Fruit fly (Drosophila melanogaster) whole organism, prepupa: ENCODE results near the gene CG31465.

Source experiments
- CG16779 ChIP-seq: fragments of 200-800 bp; sonication (Bioruptor generic); optimal IDR thresholded peaks from 3 replicates; lab custom pipeline; 2017; ENCODE audit warnings: missing biosample characterization, mild to moderate bottlenecking, missing genetic modification characterization
- CG32006 ChIP-seq: fragments of 200-800 bp; sonication (Bioruptor generic); optimal IDR thresholded peaks from 3 replicates; lab custom pipeline; 2017; ENCODE audit warnings: missing biosample characterization, mild to moderate bottlenecking, missing genetic modification characterization
- CG4318 ChIP-seq: fragments of 200-800 bp; sonication (Bioruptor generic); optimal IDR thresholded peaks from 3 replicates; lab custom pipeline; 2017; ENCODE audit warnings: missing biosample characterization, mild to moderate bottlenecking, missing genetic modification characterization
- CG6854 ChIP-seq: fragments of 200-800 bp; sonication (Bioruptor generic); optimal IDR thresholded peaks from 2 replicates; lab custom pipeline; 2017; ENCODE audit warnings: missing biosample characterization, mild to moderate bottlenecking, missing genetic modification characterization
- CG8319 ChIP-seq: fragments of 200-800 bp; sonication (Bioruptor generic); optimal IDR thresholded peaks from 3 replicates; lab custom pipeline; 2016; ENCODE audit warnings: missing biosample characterization, missing genetic modification characterization
- CG8632 ChIP-seq: fragments of 200-800 bp; sonication (Bioruptor generic); optimal IDR thresholded peaks from 3 replicates; lab custom pipeline; 2016; ENCODE audit warnings: missing biosample characterization, missing genetic modification characterization
- Ets96B ChIP-seq: fragments of 200-800 bp; optimal IDR thresholded peaks from 2 replicates; lab custom pipeline; 2019; ENCODE audit warnings: missing biosample characterization, mild to moderate bottlenecking, missing genetic modification characterization, moderate library complexity
- Hr39 ChIP-seq: fragments of 200-800 bp; sonication (Bioruptor generic); optimal IDR thresholded peaks from 2 replicates; lab custom pipeline; 2016; ENCODE audit warnings: missing biosample characterization, missing genetic modification characterization
- Hr4 ChIP-seq: fragments of 200-800 bp; sonication (Bioruptor generic); optimal IDR thresholded peaks from 3 replicates; lab custom pipeline; 2016; ENCODE audit warnings: missing biosample characterization, missing genetic modification characterization
- fd59A ChIP-seq: fragments of 200-800 bp; sonication (Bioruptor generic); optimal IDR thresholded peaks from 2 replicates; lab custom pipeline; 2017; ENCODE audit warnings: missing biosample characterization, mild to moderate bottlenecking, missing genetic modification characterization, missing genetic modification reagents
- fkh ChIP-seq: fragments of 200-800 bp; sonication (Bioruptor generic); optimal IDR thresholded peaks from 3 replicates; lab custom pipeline; 2017; ENCODE audit warnings: missing biosample characterization, mild to moderate bottlenecking, missing genetic modification characterization, moderate library complexity

DNA sequence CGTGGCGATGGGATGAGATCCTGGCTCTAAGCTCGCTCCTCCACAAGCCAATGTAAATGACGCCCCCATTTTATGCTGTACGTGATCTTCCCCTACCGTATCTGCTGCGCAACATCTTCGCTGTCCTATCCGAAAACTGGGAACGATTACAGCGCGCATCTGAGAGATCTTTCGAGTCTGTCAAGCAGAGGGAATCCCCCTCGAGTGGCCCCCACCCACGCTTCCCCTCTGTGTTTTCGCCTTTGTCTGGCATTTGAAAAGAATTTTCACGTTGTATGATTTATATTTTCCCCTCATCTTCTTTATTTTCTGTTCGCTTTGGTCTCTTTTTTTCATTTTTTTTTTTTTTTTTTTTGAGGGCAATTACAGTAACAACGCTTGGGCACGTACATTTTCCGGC is 33.2 kb upstream of the CG31465 start:
- TF ChIP-seq CG8319 (GFP tag; lab: Kevin White, UChicago) (no peak), CG8632 (GFP tag; lab: Kevin White, UChicago) (no peak), Hr4 (GFP tag; lab: Kevin White, UChicago) (no peak), CG4318 (no peak), CG6854 (GFP tag; lab: Kevin White, UChicago) (no peak), Hr39 (GFP tag; lab: Kevin White, UChicago) (no peak), Ets96B (tag; lab: Kevin White, UChicago) (no peak), fkh (no peak), CG32006 (no peak), CG16779 (tag; lab: Kevin White, UChicago) (no peak), fd59A (no peak)
